Worm (Caenorhabditis elegans): ENCODE data around the gene srx-12.

The srx-12 gene

ce11 chrIV:1035108-1035507, 10.7 kb upstream of the srx-12 start:
- TF ChIP-seq elt-3 (tag; optimal IDR thresholded peaks at IDR 0.05) = peak in 3 of 6 experiments; percentile 10 to 68 (median 46)
- no peak for TF ChIP-seq pqm-1 (tag; optimal IDR thresholded peaks at IDR 0.05)
- no peak for TF ChIP-seq nhr-28 (tag; optimal IDR thresholded peaks at IDR 0.05)
- TF ChIP-seq irx-1 (tag; optimal IDR thresholded peaks at IDR 0.05) = no peak
- TF ChIP-seq mdl-1 (tag; optimal IDR thresholded peaks at IDR 0.05) = no peak
- TF ChIP-seq blmp-1 (tag; optimal IDR thresholded peaks at IDR 0.05) = peak; percentile 26
- no peak for TF ChIP-seq unc-86 (tag; optimal IDR thresholded peaks at IDR 0.05)
- no peak for TF ChIP-seq egl-27 (tag; optimal IDR thresholded peaks at IDR 0.05)
- TF ChIP-seq aha-1 (tag; optimal IDR thresholded peaks at IDR 0.05) = no peak
- no peak for TF ChIP-seq nhr-76 (tag; optimal IDR thresholded peaks at IDR 0.05)
- TF ChIP-seq lin-13 (GFP tag; optimal IDR thresholded peaks at IDR 0.05) = no peak
- TF ChIP-seq dsc-1 (tag; optimal IDR thresholded peaks at IDR 0.05) = no peak
- TF ChIP-seq rnt-1 (tag; optimal IDR thresholded peaks at IDR 0.05) = no peak
- TF ChIP-seq hpl-2 (GFP tag; optimal IDR thresholded peaks at IDR 0.05) = no peak
- no peak for TF ChIP-seq pag-3 (tag; optimal IDR thresholded peaks at IDR 0.05; ENCODE audit: borderline replicate concordance, insufficient read depth)
- no peak for TF ChIP-seq C16A3.4 (tag; optimal IDR thresholded peaks at IDR 0.05)
- no peak for TF ChIP-seq mep-1 (tag; optimal IDR thresholded peaks at IDR 0.05)
- no peak for TF ChIP-seq nhr-19 (GFP tag; conservative IDR thresholded peaks at IDR 0.05)
- no peak for TF ChIP-seq fkh-4 (tag; optimal IDR thresholded peaks at IDR 0.05; ENCODE audit: borderline replicate concordance)
- TF ChIP-seq nhr-47 (tag; optimal IDR thresholded peaks at IDR 0.05) = no peak
- TF ChIP-seq C34B4.2 (tag; optimal IDR thresholded peaks at IDR 0.05) = no peak
- no peak for TF ChIP-seq lir-3 (tag; optimal IDR thresholded peaks at IDR 0.05; ENCODE audit: poor library complexity)
- TF ChIP-seq snpc-4 (tag; optimal IDR thresholded peaks at IDR 0.05) = no peak
- no peak for TF ChIP-seq lin-39 (tag; optimal IDR thresholded peaks at IDR 0.05)
- no peak for TF ChIP-seq ama-1 (optimal IDR thresholded peaks at IDR 0.05)
- TF ChIP-seq nhr-237 (tag; optimal IDR thresholded peaks at IDR 0.05) = no peak
- no peak for TF ChIP-seq ceh-82 (tag; optimal IDR thresholded peaks at IDR 0.05)
- TF ChIP-seq aly-2 (tag; optimal IDR thresholded peaks at IDR 0.05) = no peak
- TF ChIP-seq mab-9 (GFP tag; IDR thresholded peaks at IDR 0.05) = no peak
- TF ChIP-seq nhr-85 (tag) = no peak
- TF ChIP-seq fkh-10 (GFP tag; optimal IDR thresholded peaks at IDR 0.05) = no peak
- no peak for TF ChIP-seq Y116A8C.19 (tag; optimal IDR thresholded peaks at IDR 0.05; ENCODE audit: borderline replicate concordance)
- no peak for TF ChIP-seq mef-2 (tag; optimal IDR thresholded peaks at IDR 0.05)
- no peak for TF ChIP-seq jun-1 (tag; optimal IDR thresholded peaks at IDR 0.05)
- TF ChIP-seq ces-1 (GFP tag; optimal IDR thresholded peaks at IDR 0.05) = no peak
- no peak for TF ChIP-seq ets-5 (GFP tag; IDR thresholded peaks at IDR 0.05)
- TF ChIP-seq nhr-84 (tag; optimal IDR thresholded peaks at IDR 0.05) = no peak
- TF ChIP-seq elt-2 (tag; optimal IDR thresholded peaks at IDR 0.05) = peak; percentile 31
- TF ChIP-seq ceh-63 (GFP tag; optimal IDR thresholded peaks at IDR 0.05) = no peak
- no peak for TF ChIP-seq sox-4 (tag; optimal IDR thresholded peaks at IDR 0.05)
- TF ChIP-seq egl-13 (tag; optimal IDR thresholded peaks at IDR 0.05) = no peak
- no peak for TF ChIP-seq ztf-11 (tag; optimal IDR thresholded peaks at IDR 0.05)
- TF ChIP-seq nhr-90 (tag; optimal IDR thresholded peaks at IDR 0.05; ENCODE audit: poor library complexity) = no peak
- no peak for TF ChIP-seq zag-1 (tag; optimal IDR thresholded peaks at IDR 0.05)
- TF ChIP-seq nhr-12 (tag; optimal IDR thresholded peaks at IDR 0.05) = no peak
- TF ChIP-seq lin-14 (GFP tag; optimal IDR thresholded peaks at IDR 0.05) = no peak
- TF ChIP-seq sup-37 (GFP tag; optimal IDR thresholded peaks at IDR 0.05) = no peak
- TF ChIP-seq hlh-17 (GFP tag; optimal IDR thresholded peaks at IDR 0.05; ENCODE audit: borderline replicate concordance) = no peak
- no peak for TF ChIP-seq hlh-4 (tag; optimal IDR thresholded peaks at IDR 0.05)
- no peak for TF ChIP-seq tbx-2 (tag; optimal IDR thresholded peaks at IDR 0.05)
- TF ChIP-seq skn-1 (tag; optimal IDR thresholded peaks at IDR 0.05) = peak; percentile 16
- no peak for TF ChIP-seq zip-4 (GFP tag; optimal IDR thresholded peaks at IDR 0.05)
- peak; percentile 3 for TF ChIP-seq nhr-20 (tag; optimal IDR thresholded peaks at IDR 0.05)
- peak in 1 of 3 experiments; percentile 4 for TF ChIP-seq dpl-1 (GFP tag; optimal IDR thresholded peaks at IDR 0.05)
